Fruit fly (Drosophila melanogaster) whole organism, embryonic: ENCODE measurements around the gene CG4962.
A peak's percentile ranks its signal among the peaks of the same experiment; 100 is the strongest.

Source experiments
- Asciz ChIP-seq: fragments of 200-800 bp; sonication (Bioruptor generic); optimal IDR thresholded peaks from 2 replicates; lab custom pipeline; 2017; ENCODE audit warnings: missing biosample characterization, mild to moderate bottlenecking, missing genetic modification characterization, missing genetic modification reagents
- Bdp1 ChIP-seq: fragments of 200-800 bp; sonication (Bioruptor generic); optimal IDR thresholded peaks from 3 replicates; lab custom pipeline; 2016; ENCODE audit warnings: missing biosample characterization, missing genetic modification characterization
- Bgb ChIP-seq: fragments of 200-800 bp; sonication (Bioruptor generic); IDR thresholded peaks from 2 replicates; pipeline ENCODE4 v1.3.6; 2022; ENCODE audit warnings: missing biosample characterization, missing genetic modification characterization; ENCODE audit not compliant: partially characterized antibody
- Blimp-1 ChIP-seq: fragments of 200-800 bp; sonication (Bioruptor generic); optimal IDR thresholded peaks from 3 replicates; lab custom pipeline; 2018; ENCODE audit warnings: missing biosample characterization, missing genetic modification characterization, mild to moderate bottlenecking, moderate library complexity, missing genetic modification reagents
- Bteb2 ChIP-seq: fragments of 200-800 bp; sonication (Bioruptor generic); optimal IDR thresholded peaks from 2 replicates; lab custom pipeline; 2016; ENCODE audit warnings: missing biosample characterization, missing genetic modification characterization
- CG10565 ChIP-seq: fragments of 200-800 bp; sonication (Bioruptor generic); optimal IDR thresholded peaks from 3 replicates; lab custom pipeline; 2016; ENCODE audit warnings: missing biosample characterization, mild to moderate bottlenecking, missing genetic modification characterization
- CG11247 ChIP-seq: fragments of 200-800 bp; sonication (Bioruptor generic); IDR thresholded peaks from 2 replicates; pipeline ENCODE4 v1.3.6; 2022; ENCODE audit warnings: missing biosample characterization, missing genetic modification characterization
- CG11398 ChIP-seq: fragments of 200-800 bp; sonication (Bioruptor generic); optimal IDR thresholded peaks from 2 replicates; lab custom pipeline; 2016; ENCODE audit warnings: missing biosample characterization, missing genetic modification characterization
- CG11504 ChIP-seq: fragments of 200-800 bp; sonication (Bioruptor generic); optimal IDR thresholded peaks from 3 replicates; lab custom pipeline; 2019; ENCODE audit warnings: missing biosample characterization, mild to moderate bottlenecking, missing genetic modification characterization, moderate library complexity
- CG12769 ChIP-seq: fragments of 200-800 bp; sonication (Bioruptor generic); optimal IDR thresholded peaks from 2 replicates; lab custom pipeline; 2019; ENCODE audit warnings: missing biosample characterization, mild to moderate bottlenecking, missing genetic modification characterization, moderate library complexity
- CG12942 ChIP-seq: fragments of 200-800 bp; sonication (Bioruptor generic); optimal IDR thresholded peaks from 3 replicates; lab custom pipeline; 2016; ENCODE audit warnings: missing biosample characterization, missing genetic modification characterization
- CG15011 ChIP-seq: fragments of 200-800 bp; sonication (Bioruptor generic); optimal IDR thresholded peaks from 3 replicates; lab custom pipeline; 2018; ENCODE audit warnings: missing biosample characterization, mild to moderate bottlenecking, missing genetic modification characterization
- CG15696 ChIP-seq: fragments of 200-800 bp; sonication (Bioruptor generic); optimal IDR thresholded peaks from 2 replicates; lab custom pipeline; 2019; ENCODE audit warnings: missing biosample characterization, mild to moderate bottlenecking, missing genetic modification characterization, moderate library complexity
- CG1603 ChIP-seq: fragments of 200-800 bp; sonication (Bioruptor generic); optimal IDR thresholded peaks from 2 replicates; lab custom pipeline; 2019; ENCODE audit warnings: missing biosample characterization, mild to moderate bottlenecking, missing genetic modification characterization, moderate library complexity
- CG17186 ChIP-seq: fragments of 200-800 bp; sonication (Bioruptor generic); optimal IDR thresholded peaks from 3 replicates; lab custom pipeline; 2017; ENCODE audit warnings: missing biosample characterization, missing genetic modification reagents, missing genetic modification characterization
- CG17912 ChIP-seq: fragments of 200-800 bp; sonication (Bioruptor generic); optimal IDR thresholded peaks from 2 replicates; lab custom pipeline; 2018; ENCODE audit warnings: missing biosample characterization, mild to moderate bottlenecking, missing genetic modification characterization
- CG18599 ChIP-seq: fragments of 200-800 bp; sonication (Bioruptor generic); optimal IDR thresholded peaks from 3 replicates; lab custom pipeline; 2017; ENCODE audit warnings: missing biosample characterization, missing genetic modification characterization, mild to moderate bottlenecking, moderate library complexity, missing genetic modification reagents
- CG2202 ChIP-seq: fragments of 200-800 bp; sonication (Bioruptor generic); optimal IDR thresholded peaks from 2 replicates; lab custom pipeline; 2018; ENCODE audit warnings: missing biosample characterization, mild to moderate bottlenecking, missing genetic modification characterization
- CG3065 ChIP-seq: fragments of 200-800 bp; sonication (Bioruptor generic); optimal IDR thresholded peaks from 2 replicates; lab custom pipeline; 2016; ENCODE audit warnings: missing biosample characterization, missing genetic modification characterization
- CG3163 ChIP-seq: fragments of 200-800 bp; sonication (Bioruptor generic); optimal IDR thresholded peaks from 3 replicates; lab custom pipeline; 2016; ENCODE audit warnings: missing biosample characterization, missing genetic modification characterization
- CG32532 ChIP-seq: fragments of 200-800 bp; sonication (Bioruptor generic); IDR thresholded peaks from 2 replicates; pipeline ENCODE4 v1.3.6; 2022; ENCODE audit warnings: missing biosample characterization, missing genetic modification characterization
- CG3995 ChIP-seq: fragments of 200-800 bp; sonication (Bioruptor generic); optimal IDR thresholded peaks from 3 replicates; lab custom pipeline; 2016; ENCODE audit warnings: missing biosample characterization, missing genetic modification characterization
- CG43689 ChIP-seq: fragments of 200-800 bp; sonication (Bioruptor generic); IDR thresholded peaks from 2 replicates; pipeline ENCODE4 v1.3.6; 2022; ENCODE audit warnings: missing biosample characterization, missing genetic modification characterization
- CG6175 ChIP-seq: fragments of 200-800 bp; sonication (Bioruptor generic); IDR thresholded peaks from 3 replicates; pipeline ENCODE4 v1.3.6; 2022; ENCODE audit warnings: missing biosample characterization, missing genetic modification characterization
- CG7745 ChIP-seq: fragments of 200-800 bp; sonication (Bioruptor generic); optimal IDR thresholded peaks from 2 replicates; lab custom pipeline; 2018; ENCODE audit warnings: missing biosample characterization, mild to moderate bottlenecking, missing genetic modification characterization, moderate library complexity
- CG9215 ChIP-seq: fragments of 200-800 bp; sonication (Bioruptor generic); IDR thresholded peaks from 2 replicates; pipeline ENCODE4 v1.3.6; 2022; ENCODE audit warnings: missing biosample characterization, missing genetic modification characterization
- Dek ChIP-seq: fragments of 200-800 bp; sonication (Bioruptor generic); optimal IDR thresholded peaks from 3 replicates; lab custom pipeline; 2019; ENCODE audit warnings: missing biosample characterization, mild to moderate bottlenecking, missing genetic modification characterization, moderate library complexity
- E2f1 ChIP-seq: fragments of 200-800 bp; sonication (Bioruptor generic); IDR thresholded peaks from 2 replicates; pipeline ENCODE4 v1.3.6; 2022; ENCODE audit warnings: missing biosample characterization, missing genetic modification characterization
- Med ChIP-seq: fragments of 200-800 bp; sonication (Bioruptor generic); peaks from one replicate; lab custom pipeline; 2016; ENCODE audit warnings: missing biosample characterization, missing genetic modification characterization, mild to moderate bottlenecking, inconsistent platforms, moderate library complexity
- Myb ChIP-seq: fragments of 200-800 bp; sonication (Bioruptor generic); optimal IDR thresholded peaks from 2 replicates; lab custom pipeline; 2016; ENCODE audit warnings: missing biosample characterization, missing genetic modification characterization
- NfI ChIP-seq: fragments of 200-800 bp; sonication (Bioruptor generic); optimal IDR thresholded peaks from 3 replicates; lab custom pipeline; 2018; ENCODE audit warnings: missing biosample characterization, mild to moderate bottlenecking, missing genetic modification characterization, moderate library complexity
- Rx ChIP-seq: fragments of 200-800 bp; sonication (Bioruptor generic); IDR thresholded peaks from 2 replicates; pipeline ENCODE4 v1.3.6; 2022; ENCODE audit warnings: missing biosample characterization, missing genetic modification characterization
- Sry-β ChIP-seq: fragments of 200-800 bp; sonication (Bioruptor generic); optimal IDR thresholded peaks from 2 replicates; lab custom pipeline; 2018; ENCODE audit warnings: missing biosample characterization, mild to moderate bottlenecking, missing genetic modification characterization, moderate library complexity
- Stat92E ChIP-seq, 3 experiments: fragments of >200 bp in 2 of 3; fragments of 200-800 bp in 1 of 3; sonication (Bioruptor generic) in 1 of 3; optimal IDR thresholded peaks; 2 replicates each; lab custom pipeline; 2017 to 2019; ENCODE audit warnings: missing biosample characterization in 3 of 3, missing genetic modification characterization in 3 of 3, mild to moderate bottlenecking in 1 of 3, moderate library complexity in 1 of 3
- Xrp1 ChIP-seq: fragments of 200-800 bp; sonication (Bioruptor generic); IDR thresholded peaks from 2 replicates; pipeline ENCODE4 v1.3.6; 2022; ENCODE audit warnings: missing biosample characterization, missing genetic modification characterization
- cad ChIP-seq: fragments of >200 bp; optimal IDR thresholded peaks from 2 replicates; lab custom pipeline; 2017; ENCODE audit warnings: missing biosample characterization, missing genetic modification characterization
- ems ChIP-seq: fragments of 200-800 bp; sonication (Bioruptor generic); optimal IDR thresholded peaks from 3 replicates; lab custom pipeline; 2016; ENCODE audit warnings: missing biosample characterization, missing genetic modification characterization
- esg ChIP-seq: fragments of 200-800 bp; sonication (Bioruptor generic); conservative IDR thresholded peaks from 2 replicates; pipeline ENCODE4 v1.3.6; 2022; ENCODE audit warnings: missing biosample characterization, missing genetic modification characterization
- fd64A ChIP-seq: fragments of 200-800 bp; sonication (Bioruptor generic); optimal IDR thresholded peaks from 3 replicates; lab custom pipeline; 2018; ENCODE audit warnings: missing biosample characterization, mild to moderate bottlenecking, missing genetic modification characterization
- ftz-f1 ChIP-seq: fragments of 200-800 bp; sonication (Bioruptor generic); optimal IDR thresholded peaks from 2 replicates; lab custom pipeline; 2016; ENCODE audit warnings: missing biosample characterization, missing genetic modification characterization
- gsb ChIP-seq: fragments of 200-800 bp; sonication (Bioruptor generic); IDR thresholded peaks from 2 replicates; pipeline ENCODE4 v1.3.6; 2022; ENCODE audit warnings: missing biosample characterization, missing genetic modification characterization
- her ChIP-seq: fragments of 200-800 bp; sonication (Bioruptor generic); optimal IDR thresholded peaks from 2 replicates; lab custom pipeline; 2016; ENCODE audit warnings: missing biosample characterization, missing genetic modification characterization
- knrl ChIP-seq: fragments of 200-800 bp; sonication (Bioruptor generic); IDR thresholded peaks from 3 replicates; pipeline ENCODE4 v1.3.6; 2022; ENCODE audit warnings: missing biosample characterization, missing genetic modification characterization; ENCODE audit not compliant: partially characterized antibody
- lov ChIP-seq, 2 experiments: fragments of 200-800 bp in 1 of 2; fragments of >200 bp in 1 of 2; sonication (Bioruptor generic) in 1 of 2; IDR thresholded peaks in 1 of 2; optimal IDR thresholded peaks in 1 of 2; 2 replicates in 1 of 2; 3 replicates in 1 of 2; pipeline versions ENCODE4 v1.3.6 to Lab custom; 2017 to 2022; ENCODE audit warnings: missing biosample characterization in 1 of 2, missing genetic modification characterization in 1 of 2
- oc ChIP-seq: fragments of 200-800 bp; sonication (Bioruptor generic); optimal IDR thresholded peaks from 2 replicates; lab custom pipeline; 2018; ENCODE audit warnings: missing biosample characterization, mild to moderate bottlenecking, missing genetic modification characterization, moderate library complexity
- odd ChIP-seq: fragments of 200-800 bp; sonication (Bioruptor generic); optimal IDR thresholded peaks from 2 replicates; lab custom pipeline; 2017; ENCODE audit warnings: missing biosample characterization, mild to moderate bottlenecking, missing genetic modification characterization
- ro ChIP-seq: fragments of 200-800 bp; sonication (Bioruptor generic); IDR thresholded peaks from 2 replicates; pipeline ENCODE4 v1.3.6; 2022; ENCODE audit warnings: missing biosample characterization, missing genetic modification characterization
- sd ChIP-seq: fragments of 200-800 bp; sonication (Bioruptor generic); optimal IDR thresholded peaks from 3 replicates; lab custom pipeline; 2018; ENCODE audit warnings: missing biosample characterization, mild to moderate bottlenecking, missing genetic modification characterization, moderate library complexity
- sima ChIP-seq: fragments of 200-800 bp; sonication (Bioruptor generic); optimal IDR thresholded peaks from 2 replicates; lab custom pipeline; 2016; ENCODE audit warnings: missing biosample characterization, missing genetic modification characterization
- sr ChIP-seq: fragments of 200-800 bp; sonication (Bioruptor generic); IDR thresholded peaks from 3 replicates; pipeline ENCODE4 v1.3.6; 2022; ENCODE audit warnings: missing biosample characterization, missing genetic modification characterization
- vvl ChIP-seq: fragments of 200-800 bp; sonication (Bioruptor generic); IDR thresholded peaks from 2 replicates; pipeline ENCODE4 v1.3.6; 2022; ENCODE audit warnings: missing biosample characterization, missing genetic modification characterization

Gene CG4962

DNA sequence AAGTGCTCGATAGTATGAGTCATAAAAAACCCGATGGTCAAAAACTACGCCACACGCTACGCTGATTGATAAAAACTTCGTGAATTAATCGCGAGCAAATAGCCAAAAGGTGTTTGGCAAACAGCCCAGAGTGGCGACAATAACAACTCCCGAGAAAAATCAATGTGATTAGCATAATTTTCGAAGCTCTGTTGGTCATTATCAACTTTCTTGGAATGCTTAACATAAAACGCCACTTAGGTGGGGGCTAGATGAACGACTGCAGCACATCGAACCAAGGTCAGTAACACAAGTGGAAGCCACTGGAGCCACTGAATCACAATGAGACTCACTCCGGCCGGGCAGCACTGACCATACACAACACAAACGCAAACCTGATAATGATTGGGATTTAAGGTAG, 42.4 kb upstream of the CG4962 start (continued):
- TF ChIP-seq CG1603 (tag; lab: Kevin White, UChicago) (no peak), sr (GFP tag; lab: Robert Waterston, UW) (no peak), gsb (GFP tag; lab: Robert Waterston, UW) (no peak), CG17186 (GFP tag; lab: Kevin White, UChicago) (no peak), ems (GFP tag; lab: Kevin White, UChicago) (no peak), Sry-β (GFP tag; lab: Kevin White, UChicago) (no peak), Asciz (no peak), CG11398 (GFP tag; lab: Kevin White, UChicago) (no peak), sima (no peak), Med (GFP tag; lab: Kevin White, UChicago) (peak; percentile 20), CG18599 (no peak), CG3065 (GFP tag; lab: Kevin White, UChicago) (no peak), CG15696 (no peak), CG7745 (tag; lab: Kevin White, UChicago) (no peak), CG11247 (GFP tag; lab: Robert Waterston, UW) (no peak), NfI (GFP tag; lab: Kevin White, UChicago) (no peak), her (GFP tag; lab: Kevin White, UChicago) (no peak), CG11504 (tag; lab: Kevin White, UChicago) (no peak), oc (peak; percentile 47), Stat92E (GFP tag; optimal IDR thresholded peaks at IDR 0.05; lab: Kevin White, UChicago) (no peak), CG12769 (tag; lab: Kevin White, UChicago) (peak; percentile 68), sd (tag; lab: Kevin White, UChicago) (peak; percentile 66), Blimp-1 (GFP tag; lab: Kevin White, UChicago) (peak; percentile 63), CG3995 (GFP tag; lab: Kevin White, UChicago) (no peak), ftz-f1 (GFP tag; lab: Kevin White, UChicago) (peak; percentile 48), CG9215 (GFP tag; lab: Robert Waterston, UW) (no peak), vvl (GFP tag; lab: Robert Waterston, UW) (peak; percentile 83), CG2202 (no peak), Rx (GFP tag; lab: Robert Waterston, UW) (no peak), cad (no peak), Bdp1 (GFP tag; lab: Kevin White, UChicago) (no peak), CG17912 (GFP tag; lab: Kevin White, UChicago) (no peak), Bgb (GFP tag; lab: Robert Waterston, UW) (no peak), CG43689 (GFP tag; lab: Robert Waterston, UW) (0 out of 2 replicates have a peak, but pooled peaks have one; percentile 10), knrl (no peak), ro (GFP tag; lab: Robert Waterston, UW) (no peak), CG10565 (GFP tag; lab: Kevin White, UChicago) (no peak), Xrp1 (GFP tag; lab: Robert Waterston, UW) (no peak), odd (GFP tag; lab: Kevin White, UChicago) (no peak), fd64A (GFP tag; lab: Kevin White, UChicago) (no peak), lov (optimal IDR thresholded peaks at IDR 0.05; lab: Kevin White, UChicago) (no peak), lov (GFP tag; IDR thresholded peaks at IDR 0.05; lab: Robert Waterston, UW) (no peak), CG15011 (GFP tag; lab: Kevin White, UChicago) (no peak), Myb (GFP tag; lab: Kevin White, UChicago) (no peak), E2f1 (no peak), CG6175 (0 out of 3 replicates have a peak, but pooled peaks have one; percentile 25), CG32532 (0 out of 2 replicates have a peak, but pooled peaks have one; percentile 10), esg (GFP tag; lab: Robert Waterston, UW) (no peak), CG3163 (GFP tag; lab: Kevin White, UChicago) (no peak), Bteb2 (GFP tag; lab: Kevin White, UChicago) (no peak), CG12942 (GFP tag; lab: Kevin White, UChicago) (no peak), Dek (tag; lab: Kevin White, UChicago) (no peak)
